Fruit fly (Drosophila melanogaster): ENCODE measurements around the gene Acp62F.

DNA sequence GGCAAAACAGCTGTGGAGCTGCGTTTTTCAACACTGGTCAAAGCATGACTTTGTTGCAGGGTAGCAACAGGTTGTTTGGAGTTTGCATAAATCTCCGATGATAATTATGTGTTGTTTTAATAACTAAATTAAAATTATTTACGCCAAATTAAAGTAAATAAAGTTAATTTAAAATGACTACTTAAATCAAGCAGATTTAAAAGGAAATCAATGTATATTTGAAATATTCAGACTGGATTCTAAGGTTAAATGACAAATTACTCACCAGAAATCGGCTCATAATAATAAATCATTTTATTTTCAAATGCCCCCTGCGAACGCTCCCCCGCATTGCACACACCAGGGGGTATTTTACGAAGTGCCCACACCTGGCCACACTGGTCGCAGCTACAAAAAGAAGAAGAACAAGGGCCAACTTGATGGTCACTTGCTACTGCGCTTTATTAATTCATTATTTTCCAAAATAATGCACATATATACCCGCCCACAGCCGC, 34.5 kb downstream of the Acp62F start, which contains the start of the genes CG12093 and Atg2:
- no peak for TF ChIP-seq kay (GFP tag; ENCODE audit: borderline replicate concordance)
- peak; percentile 88 for TF ChIP-seq ovo (GFP tag; optimal IDR thresholded peaks at IDR 0.05)
- TF ChIP-seq toe (GFP tag; optimal IDR thresholded peaks at IDR 0.05): peak; percentile 92
- TF ChIP-seq cnc (optimal IDR thresholded peaks at IDR 0.05): no peak
- TF ChIP-seq Hr96 (GFP tag; optimal IDR thresholded peaks at IDR 0.05): peak; percentile 84

All from whole organism, adult.